Worm (Caenorhabditis elegans) whole organism, young adult: ENCODE measurements around the gene sma-4.

Source experiments
- B0035.1 ChIP-seq: sonication (generic microtip); optimal IDR thresholded peaks from 2 replicates; lab custom pipeline; 2016; ENCODE audit warnings: missing genetic modification characterization, mild to moderate bottlenecking, missing compliant biosample characterization, missing genotype, missing genetic modification reagents
- B0261.1 ChIP-seq: sonication (generic microtip); optimal IDR thresholded peaks from 2 replicates; lab custom pipeline; 2016; ENCODE audit warnings: mild to moderate bottlenecking, missing genetic modification characterization, moderate library complexity, missing compliant biosample characterization
- C17E4.6 ChIP-seq: fragments of 200-800 bp; sonication (Bioruptor generic); IDR thresholded peaks from 2 replicates; pipeline ENCODE4 v1.3.6; 2022; ENCODE audit warnings: missing genetic modification reagents, missing genetic modification characterization, missing compliant biosample characterization
- D2030.7 ChIP-seq: fragments of 200-800 bp; sonication (Bioruptor generic); IDR thresholded peaks from 2 replicates; pipeline ENCODE4 v1.3.6; 2022; ENCODE audit warnings: missing genetic modification reagents, missing genetic modification characterization, missing compliant biosample characterization
- F22D6.2 ChIP-seq: sonication (generic microtip); optimal IDR thresholded peaks from 2 replicates; lab custom pipeline; 2016; ENCODE audit warnings: mild to moderate bottlenecking, missing genetic modification characterization, missing compliant biosample characterization
- F57C9.4 ChIP-seq: sonication (generic microtip); optimal IDR thresholded peaks from 2 replicates; lab custom pipeline; 2017; ENCODE audit warnings: mild to moderate bottlenecking, missing genetic modification characterization, missing compliant biosample characterization
- K11D2.4 ChIP-seq: fragments of 200-800 bp; sonication (Bioruptor generic); IDR thresholded peaks from 2 replicates; pipeline ENCODE4 v1.3.6; 2022; ENCODE audit warnings: missing genetic modification reagents, missing genetic modification characterization, missing compliant biosample characterization
- Y53F4B.3 ChIP-seq: fragments of 200-800 bp; sonication (Bioruptor generic); IDR thresholded peaks from 2 replicates; pipeline ENCODE4 v1.3.6; 2022; ENCODE audit warnings: missing genetic modification reagents, missing genetic modification characterization, missing compliant biosample characterization
- Y53G8AR.9 ChIP-seq: fragments of 200-800 bp; sonication (Bioruptor generic); conservative IDR thresholded peaks from 2 replicates; pipeline ENCODE4 v1.3.6; 2022; ENCODE audit warnings: missing genetic modification reagents, missing genetic modification characterization, missing compliant biosample characterization
- Y56A3A.18 ChIP-seq: fragments of 200-800 bp; sonication (Bioruptor generic); IDR thresholded peaks from 2 replicates; pipeline ENCODE4 v1.3.6; 2022; ENCODE audit warnings: missing genetic modification reagents, missing genetic modification characterization, missing compliant biosample characterization
- Y79H2A.3 ChIP-seq: fragments of 200-800 bp; sonication (Bioruptor generic); conservative IDR thresholded peaks from 2 replicates; pipeline ENCODE4 v1.3.6; 2022; ENCODE audit warnings: missing genetic modification reagents, missing genetic modification characterization, missing compliant biosample characterization
- ZK185.1 ChIP-seq: sonication (generic microtip); optimal IDR thresholded peaks from 2 replicates; lab custom pipeline; 2016; ENCODE audit warnings: mild to moderate bottlenecking, missing genetic modification characterization, missing compliant biosample characterization; ENCODE audit not compliant: poor library complexity, severe bottlenecking
- akir-1 ChIP-seq: fragments of 200-800 bp; sonication (Bioruptor generic); optimal IDR thresholded peaks from 2 replicates; lab custom pipeline; 2018; ENCODE audit warnings: mild to moderate bottlenecking, missing genetic modification characterization, moderate library complexity, missing compliant biosample characterization
- aptf-3 ChIP-seq: fragments of 200-800 bp; sonication (Bioruptor generic); IDR thresholded peaks from 2 replicates; pipeline ENCODE4 v1.3.6; 2022; ENCODE audit warnings: missing genetic modification characterization, missing compliant biosample characterization
- attf-6 ChIP-seq: fragments of 200-800 bp; sonication (Bioruptor generic); IDR thresholded peaks from 2 replicates; pipeline ENCODE4 v1.3.6; 2022; ENCODE audit warnings: missing genetic modification reagents, missing genetic modification characterization, missing compliant biosample characterization
- ccch-3 ChIP-seq: fragments of 200-800 bp; sonication (Bioruptor generic); optimal IDR thresholded peaks from 2 replicates; lab custom pipeline; 2018; ENCODE audit warnings: mild to moderate bottlenecking, missing genetic modification characterization, missing compliant biosample characterization
- cebp-1 ChIP-seq, 2 experiments: fragments of 200-800 bp in 1 of 2; sonication (Bioruptor generic) in 1 of 2; sonication (generic microtip) in 1 of 2; IDR thresholded peaks in 1 of 2; optimal IDR thresholded peaks in 1 of 2; 2 replicates each; pipeline versions ENCODE4 v1.3.6 to Lab custom; 2017 to 2022; ENCODE audit warnings: missing compliant biosample characterization in 2 of 2, missing genetic modification characterization in 2 of 2, mild to moderate bottlenecking in 1 of 2, missing genetic modification reagents in 1 of 2, moderate library complexity in 1 of 2
- ceh-100 ChIP-seq: fragments of 200-800 bp; sonication (Bioruptor generic); IDR thresholded peaks from 2 replicates; pipeline ENCODE4 v1.3.6; 2022; ENCODE audit warnings: missing genetic modification reagents, missing genetic modification characterization, missing compliant biosample characterization
- ceh-58 ChIP-seq: fragments of 200-800 bp; sonication (Bioruptor generic); IDR thresholded peaks from 2 replicates; pipeline ENCODE4 v1.3.6; 2022; ENCODE audit warnings: missing genetic modification characterization, missing compliant biosample characterization
- ceh-79 ChIP-seq: sonication (generic microtip); optimal IDR thresholded peaks from 2 replicates; lab custom pipeline; 2017; ENCODE audit warnings: mild to moderate bottlenecking, missing genetic modification characterization, missing compliant biosample characterization
- ceh-91 ChIP-seq: fragments of 200-800 bp; sonication (Bioruptor generic); IDR thresholded peaks from 2 replicates; pipeline ENCODE4 v1.3.6; 2022; ENCODE audit warnings: missing genetic modification reagents, missing genetic modification characterization, missing compliant biosample characterization
- chd-7 ChIP-seq: sonication (generic microtip); optimal IDR thresholded peaks from 2 replicates; lab custom pipeline; 2016; ENCODE audit warnings: mild to moderate bottlenecking, missing genetic modification characterization, moderate library complexity, missing compliant biosample characterization
- die-1 ChIP-seq: sonication (generic microtip); optimal IDR thresholded peaks from 2 replicates; lab custom pipeline; 2016; ENCODE audit warnings: missing genotype, mild to moderate bottlenecking, missing genetic modification characterization, missing compliant biosample characterization
- dox-1 ChIP-seq: fragments of 200-800 bp; sonication (Bioruptor generic); IDR thresholded peaks from 2 replicates; pipeline ENCODE4 v1.3.6; 2022; ENCODE audit warnings: missing genetic modification reagents, missing genetic modification characterization, missing compliant biosample characterization
- dpff-1 ChIP-seq: sonication (generic microtip); optimal IDR thresholded peaks from 2 replicates; lab custom pipeline; 2017; ENCODE audit warnings: mild to moderate bottlenecking, missing genetic modification characterization, missing compliant biosample characterization
- him-1 ChIP-seq: sonication (generic microtip); optimal IDR thresholded peaks from 2 replicates; lab custom pipeline; 2016; ENCODE audit warnings: missing genotype, missing genetic modification reagents, missing genetic modification characterization, missing compliant biosample characterization
- hlh-26 ChIP-seq: fragments of 200-800 bp; sonication (Bioruptor generic); conservative IDR thresholded peaks from 2 replicates; pipeline ENCODE4 v1.3.6; 2022; ENCODE audit warnings: missing genetic modification reagents, missing genetic modification characterization, missing compliant biosample characterization
- hmg-1.2 ChIP-seq: fragments of 200-800 bp; sonication (Bioruptor generic); IDR thresholded peaks from 2 replicates; pipeline ENCODE4 v1.3.6; 2022; ENCODE audit warnings: missing genetic modification reagents, missing genetic modification characterization, missing compliant biosample characterization
- lin-54 ChIP-seq: fragments of 200-800 bp; sonication (Bioruptor generic); optimal IDR thresholded peaks from 2 replicates; lab custom pipeline; 2018; ENCODE audit warnings: mild to moderate bottlenecking, missing genetic modification characterization, missing compliant biosample characterization
- lsl-1 ChIP-seq: fragments of 200-800 bp; sonication (Bioruptor generic); optimal IDR thresholded peaks from 2 replicates; lab custom pipeline; 2018; ENCODE audit warnings: mild to moderate bottlenecking, missing genetic modification characterization, moderate library complexity, missing compliant biosample characterization
- mcd-1 ChIP-seq: fragments of 200-800 bp; sonication (Bioruptor generic); IDR thresholded peaks from 2 replicates; pipeline ENCODE4 v1.3.6; 2022; ENCODE audit warnings: missing genetic modification reagents, missing genetic modification characterization, missing compliant biosample characterization
- mel-28 ChIP-seq: sonication (generic microtip); optimal IDR thresholded peaks from 2 replicates; lab custom pipeline; 2016; ENCODE audit warnings: borderline replicate concordance, mild to moderate bottlenecking, missing genetic modification characterization, missing compliant biosample characterization
- mxl-1 ChIP-seq: sonication (generic microtip); optimal IDR thresholded peaks from 2 replicates; lab custom pipeline; 2016; ENCODE audit warnings: missing genetic modification characterization, missing compliant biosample characterization
- nfyb-1 ChIP-seq: fragments of 200-800 bp; sonication (Bioruptor generic); IDR thresholded peaks from 2 replicates; pipeline ENCODE4 v1.3.6; 2022; ENCODE audit warnings: missing genetic modification reagents, missing genetic modification characterization, missing compliant biosample characterization
- nhr-179 ChIP-seq: sonication (generic microtip); optimal IDR thresholded peaks from 2 replicates; lab custom pipeline; 2016; ENCODE audit warnings: mild to moderate bottlenecking, missing genetic modification characterization, missing compliant biosample characterization
- nhr-80 ChIP-seq: sonication (generic microtip); optimal IDR thresholded peaks from 2 replicates; lab custom pipeline; 2016; ENCODE audit warnings: missing genetic modification characterization, missing compliant biosample characterization
- nhr-90 ChIP-seq: sonication (generic microtip); optimal IDR thresholded peaks from 2 replicates; lab custom pipeline; 2016; ENCODE audit warnings: missing genotype, mild to moderate bottlenecking, missing genetic modification characterization, missing compliant biosample characterization
- pbrm-1 ChIP-seq: fragments of 200-800 bp; sonication (Bioruptor generic); IDR thresholded peaks from 2 replicates; pipeline ENCODE4 v1.3.6; 2022; ENCODE audit warnings: missing genetic modification reagents, missing genetic modification characterization, missing compliant biosample characterization
- pha-4 ChIP-seq: fragments of 150-350 bp; sonication (generic microtip); optimal IDR thresholded peaks from 2 replicates; lab custom pipeline; 2014; ENCODE audit warnings: missing biosample characterization, missing genetic modification reagents, missing genetic modification characterization
- rcor-1 ChIP-seq: fragments of 200-800 bp; sonication (Bioruptor generic); IDR thresholded peaks from 2 replicates; pipeline ENCODE4 v1.3.6; 2022; ENCODE audit warnings: missing genetic modification reagents, missing genetic modification characterization, missing compliant biosample characterization
- rec-8 ChIP-seq, 2 experiments: sonication (generic microtip); optimal IDR thresholded peaks; 2 replicates each; lab custom pipeline; 2016; ENCODE audit warnings: mild to moderate bottlenecking in 2 of 2, missing genetic modification characterization in 2 of 2, missing genetic modification reagents in 2 of 2, missing genotype in 2 of 2, missing biosample characterization in 1 of 2, missing compliant biosample characterization in 1 of 2, moderate library complexity in 1 of 2
- repo-1 ChIP-seq: sonication (generic microtip); optimal IDR thresholded peaks from 2 replicates; lab custom pipeline; 2017; ENCODE audit warnings: mild to moderate bottlenecking, missing genetic modification characterization, missing compliant biosample characterization
- somi-1 ChIP-seq: fragments of 200-800 bp; sonication (Bioruptor generic); optimal IDR thresholded peaks from 2 replicates; lab custom pipeline; 2018; ENCODE audit warnings: mild to moderate bottlenecking, missing genetic modification characterization, missing compliant biosample characterization
- sptf-2 ChIP-seq: fragments of 200-800 bp; sonication (Bioruptor generic); optimal IDR thresholded peaks from 2 replicates; lab custom pipeline; 2018; ENCODE audit warnings: mild to moderate bottlenecking, missing genetic modification characterization, missing compliant biosample characterization
- xnd-1 ChIP-seq: sonication (generic microtip); optimal IDR thresholded peaks from 2 replicates; lab custom pipeline; 2016; ENCODE audit warnings: missing genotype, missing genetic modification reagents, missing genetic modification characterization, missing compliant biosample characterization
- ztf-18 ChIP-seq: sonication (generic microtip); optimal IDR thresholded peaks from 2 replicates; lab custom pipeline; 2016; ENCODE audit warnings: missing genotype, mild to moderate bottlenecking, missing genetic modification characterization, missing compliant biosample characterization
- ztf-26 ChIP-seq: sonication (generic microtip); optimal IDR thresholded peaks from 2 replicates; lab custom pipeline; 2017; ENCODE audit warnings: missing genetic modification characterization, missing compliant biosample characterization
- ztf-6 ChIP-seq: fragments of 200-800 bp; sonication (Bioruptor generic); IDR thresholded peaks from 2 replicates; pipeline ENCODE4 v1.3.6; 2022; ENCODE audit warnings: missing genetic modification reagents, missing genetic modification characterization, missing compliant biosample characterization

Gene sma-4

DNA sequence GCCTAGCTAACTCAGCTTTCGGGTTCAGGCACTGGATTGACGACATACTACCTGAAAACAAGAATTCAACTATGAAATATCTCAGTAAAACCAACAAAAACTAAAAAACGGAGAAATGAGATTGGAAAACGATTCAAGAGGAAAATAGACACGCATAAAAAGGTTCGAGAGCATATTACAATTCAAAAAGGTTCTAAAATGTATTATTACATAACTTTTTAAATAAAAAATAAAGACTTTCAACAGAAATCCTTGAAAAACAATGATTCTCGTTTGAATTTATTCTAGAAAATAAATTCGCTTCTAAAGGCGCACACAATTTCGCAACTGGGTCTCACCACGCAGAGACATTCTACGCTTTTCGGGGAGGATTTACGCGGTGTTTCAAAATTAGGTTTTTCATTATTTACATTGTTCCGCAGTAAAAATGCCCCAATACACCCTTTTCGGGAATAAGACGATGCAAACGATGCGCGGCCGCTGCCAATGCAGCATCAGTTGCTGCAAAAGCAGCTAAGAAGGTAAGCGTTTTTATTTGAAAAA is 39.7 kb downstream of the sma-4 start, which contains the start of the genes cct-6 and alh-9 (continued):
- no peak for TF ChIP-seq Y53G8AR.9 (GFP tag; lab: Robert Waterston, UW)
- TF ChIP-seq mcd-1: peak; percentile 58
- no peak for TF ChIP-seq aptf-3 (GFP tag; lab: Robert Waterston, UW)
- TF ChIP-seq Y79H2A.3 (GFP tag; lab: Robert Waterston, UW): no peak
- TF ChIP-seq ceh-91: peak; percentile 44; the same call in 1 of the 2 replicates
- no peak for TF ChIP-seq ceh-100 (GFP tag; lab: Robert Waterston, UW)
- no peak for TF ChIP-seq attf-6 (GFP tag; lab: Robert Waterston, UW)
- TF ChIP-seq rec-8 (tag; optimal IDR thresholded peaks at IDR 0.05; lab: Kevin White, UChicago): no peak
- peak; percentile 20; the same call in 1 of the 2 replicates for TF ChIP-seq nfyb-1 (GFP tag; lab: Robert Waterston, UW)
- peak; percentile 55 for TF ChIP-seq lsl-1 (GFP tag; lab: Kevin White, UChicago)
- TF ChIP-seq dpff-1: no peak
- peak; percentile 94 for TF ChIP-seq pha-4 (tag; lab: Kevin White, UChicago)
- no peak for TF ChIP-seq somi-1 (GFP tag; lab: Kevin White, UChicago)
- TF ChIP-seq repo-1 (tag; lab: Kevin White, UChicago): no peak
- no peak for TF ChIP-seq K11D2.4 (GFP tag; lab: Robert Waterston, UW)
- TF ChIP-seq Y56A3A.18 (GFP tag; lab: Robert Waterston, UW): no peak
- no peak for TF ChIP-seq rcor-1
- no peak for TF ChIP-seq ccch-3 (GFP tag; lab: Kevin White, UChicago)
- no peak for TF ChIP-seq ZK185.1
- TF ChIP-seq ceh-58 (GFP tag; lab: Robert Waterston, UW): no peak
- TF ChIP-seq nhr-80 (tag; lab: Kevin White, UChicago): peak; percentile 11
- no peak for TF ChIP-seq him-1 (tag; lab: Kevin White, UChicago)
- TF ChIP-seq nhr-179 (tag; lab: Kevin White, UChicago): no peak
- no peak for TF ChIP-seq F57C9.4 (tag; lab: Kevin White, UChicago)
- TF ChIP-seq ztf-18 (tag; lab: Kevin White, UChicago): no peak
- TF ChIP-seq lin-54 (GFP tag; lab: Kevin White, UChicago): peak; percentile 91
- TF ChIP-seq hlh-26: no peak
- TF ChIP-seq ztf-26 (tag; lab: Kevin White, UChicago): no peak
- no peak for TF ChIP-seq akir-1 (GFP tag; lab: Kevin White, UChicago)
- TF ChIP-seq dox-1 (GFP tag; lab: Robert Waterston, UW): no peak
- TF ChIP-seq pbrm-1: peak; percentile 64; the same call in 1 of the 2 replicates
- no peak for TF ChIP-seq chd-7 (tag; lab: Kevin White, UChicago)
- no peak for TF ChIP-seq B0035.1 (tag; lab: Kevin White, UChicago)
- TF ChIP-seq xnd-1 (tag; lab: Kevin White, UChicago): no peak
- no peak for TF ChIP-seq F22D6.2 (tag; lab: Kevin White, UChicago)
- TF ChIP-seq ztf-6 (GFP tag; lab: Robert Waterston, UW): no peak
- TF ChIP-seq mel-28 (tag; lab: Kevin White, UChicago): no peak
- no peak for TF ChIP-seq D2030.7 (GFP tag; lab: Robert Waterston, UW)
- peak; percentile 37; the same call in 1 of the 2 replicates for TF ChIP-seq hmg-1.2
- no peak for TF ChIP-seq mxl-1 (tag; lab: Kevin White, UChicago)
- TF ChIP-seq nhr-90: no peak
- TF ChIP-seq C17E4.6 (GFP tag; lab: Robert Waterston, UW): no peak
- no peak for TF ChIP-seq sptf-2
- no peak for TF ChIP-seq die-1 (tag; lab: Kevin White, UChicago)
- no peak for TF ChIP-seq Y53F4B.3 (GFP tag; lab: Robert Waterston, UW)
- no peak for TF ChIP-seq ceh-79 (tag; lab: Kevin White, UChicago)
- peak; percentile 68; the same call in 1 of the 2 replicates for TF ChIP-seq cebp-1 (GFP tag; IDR thresholded peaks at IDR 0.05; lab: Robert Waterston, UW)
- peak; percentile 94 for TF ChIP-seq cebp-1 (tag; optimal IDR thresholded peaks at IDR 0.05; lab: Kevin White, UChicago)
- no peak for TF ChIP-seq B0261.1
